Fruit fly (Drosophila melanogaster) whole organism, wandering third instar larva: Measurements from ENCODE around the gene CG3942.

Source experiments
- Abd-B ChIP-seq: fragments of >200 bp; optimal IDR thresholded peaks from 2 replicates; lab custom pipeline; 2017; ENCODE audit warnings: missing biosample characterization, missing genetic modification characterization
- CG32264 ChIP-seq: fragments of 200-800 bp; sonication (Bioruptor generic); optimal IDR thresholded peaks from 2 replicates; lab custom pipeline; 2016; ENCODE audit warnings: missing biosample characterization, missing genetic modification characterization
- CG9705 ChIP-seq: fragments of 200-800 bp; sonication (Bioruptor generic); optimal IDR thresholded peaks from 2 replicates; lab custom pipeline; 2018; ENCODE audit warnings: missing biosample characterization, mild to moderate bottlenecking, missing genetic modification characterization
- CrebA ChIP-seq: fragments of 200-800 bp; sonication (Bioruptor generic); optimal IDR thresholded peaks from 2 replicates; lab custom pipeline; 2016; ENCODE audit warnings: missing biosample characterization, mild to moderate bottlenecking, missing genetic modification characterization, borderline replicate concordance
- Dfd ChIP-seq: fragments of >200 bp; optimal IDR thresholded peaks from 2 replicates; lab custom pipeline; 2017; ENCODE audit warnings: missing biosample characterization, missing genetic modification characterization
- GATAd ChIP-seq: sonication (Bioruptor generic); optimal IDR thresholded peaks from 2 replicates; lab custom pipeline; 2016; ENCODE audit warnings: missing biosample characterization, missing genetic modification characterization
- Hnf4 ChIP-seq: fragments of 200-800 bp; sonication (Bioruptor generic); optimal IDR thresholded peaks from 2 replicates; lab custom pipeline; 2016; ENCODE audit warnings: missing biosample characterization, mild to moderate bottlenecking, missing genetic modification characterization
- Hr78 ChIP-seq: fragments of >200 bp; optimal IDR thresholded peaks from 2 replicates; lab custom pipeline; 2017; ENCODE audit warnings: missing biosample characterization, missing genetic modification characterization
- Jra ChIP-seq: sonication (Bioruptor generic); optimal IDR thresholded peaks from 2 replicates; lab custom pipeline; 2016; ENCODE audit warnings: missing biosample characterization, missing genetic modification characterization
- Mio ChIP-seq: sonication (Bioruptor generic); optimal IDR thresholded peaks from 2 replicates; lab custom pipeline; 2016; ENCODE audit warnings: missing biosample characterization, missing genetic modification characterization
- Myc ChIP-seq: fragments of >200 bp; optimal IDR thresholded peaks from 2 replicates; lab custom pipeline; 2017
- N ChIP-seq: fragments of >200 bp; optimal IDR thresholded peaks from 2 replicates; lab custom pipeline; 2018; ENCODE audit warnings: missing biosample characterization, missing external identifiers, missing genetic modification characterization
- OdsH ChIP-seq: fragments of 200-800 bp; sonication (Bioruptor generic); optimal IDR thresholded peaks from 2 replicates; lab custom pipeline; 2016; ENCODE audit warnings: missing biosample characterization, mild to moderate bottlenecking, missing genetic modification characterization
- Sp1 ChIP-seq: fragments of 200-800 bp; sonication (Bioruptor generic); optimal IDR thresholded peaks from 3 replicates; lab custom pipeline; 2019; ENCODE audit warnings: missing biosample characterization, mild to moderate bottlenecking, missing genetic modification characterization, moderate library complexity
- Vsx2 ChIP-seq: fragments of 200-300, 225-300 bp; sonication (Bioruptor generic); optimal IDR thresholded peaks from 2 replicates; lab custom pipeline; 2018; ENCODE audit warnings: missing biosample characterization, missing genetic modification characterization; ENCODE audit not compliant: partially characterized antibody
- br ChIP-seq: fragments of 200-800 bp; sonication (Bioruptor generic); optimal IDR thresholded peaks from 2 replicates; lab custom pipeline; 2016; ENCODE audit warnings: missing biosample characterization, missing genetic modification characterization
- brk ChIP-seq: fragments of 200-800 bp; sonication (Bioruptor generic); optimal IDR thresholded peaks from 2 replicates; lab custom pipeline; 2016; ENCODE audit warnings: missing biosample characterization, mild to moderate bottlenecking, missing genetic modification characterization
- dl ChIP-seq, 2 experiments: fragments of 175-275, 200-275 bp in 1 of 2; fragments of 200-275 bp in 1 of 2; sonication (Bioruptor generic); optimal IDR thresholded peaks; lab custom pipeline; 2018; ENCODE audit warnings: mild to moderate bottlenecking in 2 of 2, missing biosample characterization in 2 of 2, missing genetic modification characterization in 2 of 2, moderate library complexity in 2 of 2; ENCODE audit not compliant: partially characterized antibody in 2 of 2, insufficient read depth in 1 of 2
- dmrt93B ChIP-seq: fragments of 200-800 bp; sonication (Bioruptor generic); optimal IDR thresholded peaks from 2 replicates; lab custom pipeline; 2018; ENCODE audit warnings: missing biosample characterization, mild to moderate bottlenecking, missing genetic modification characterization
- dsf ChIP-seq: sonication (Bioruptor generic); optimal IDR thresholded peaks from 2 replicates; lab custom pipeline; 2016; ENCODE audit warnings: missing biosample characterization, missing genetic modification characterization, borderline replicate concordance
- ey ChIP-seq: fragments of 200-800 bp; sonication (Bioruptor generic); optimal IDR thresholded peaks from 2 replicates; lab custom pipeline; 2016; ENCODE audit warnings: missing biosample characterization, missing genetic modification characterization
- foxo ChIP-seq, 2 experiments: fragments of 200-800 bp; sonication (Bioruptor generic); optimal IDR thresholded peaks; 2 replicates in 1 of 2; 3 replicates in 1 of 2; lab custom pipeline; 2016 to 2017; ENCODE audit warnings: missing biosample characterization in 2 of 2, missing genetic modification characterization in 2 of 2
- fru ChIP-seq: fragments of 200-800 bp; sonication (Bioruptor generic); optimal IDR thresholded peaks from 3 replicates; lab custom pipeline; 2016; ENCODE audit warnings: missing biosample characterization, mild to moderate bottlenecking, missing genetic modification characterization
- h ChIP-seq: fragments of 200-800 bp; sonication (Bioruptor generic); optimal IDR thresholded peaks from 3 replicates; lab custom pipeline; 2016; ENCODE audit warnings: missing biosample characterization, mild to moderate bottlenecking, missing genetic modification characterization
- jim ChIP-seq: fragments of 175-275, 200-325 bp; sonication (Bioruptor generic); optimal IDR thresholded peaks from 2 replicates; lab custom pipeline; 2016; ENCODE audit warnings: missing biosample characterization, mild to moderate bottlenecking, missing genetic modification characterization
- lola ChIP-seq: fragments of >200 bp; optimal IDR thresholded peaks from 2 replicates; lab custom pipeline; 2017; ENCODE audit warnings: missing biosample characterization, missing genetic modification characterization
- psq ChIP-seq: fragments of 200-800 bp; sonication (Bioruptor generic); optimal IDR thresholded peaks from 3 replicates; lab custom pipeline; 2017; ENCODE audit warnings: missing biosample characterization, mild to moderate bottlenecking, missing genetic modification characterization, moderate library complexity
- rgr ChIP-seq: fragments of 200-800 bp; sonication (Bioruptor generic); optimal IDR thresholded peaks from 3 replicates; lab custom pipeline; 2016; ENCODE audit warnings: missing biosample characterization, mild to moderate bottlenecking, missing genetic modification characterization
- sage ChIP-seq: fragments of 200-800 bp; sonication (Bioruptor generic); optimal IDR thresholded peaks from 2 replicates; lab custom pipeline; 2016; ENCODE audit warnings: missing biosample characterization, mild to moderate bottlenecking, missing genetic modification characterization
- sv ChIP-seq: fragments of 200-800 bp; sonication (Bioruptor generic); optimal IDR thresholded peaks from 3 replicates; lab custom pipeline; 2016; ENCODE audit warnings: missing biosample characterization, missing genetic modification characterization
- tai ChIP-seq: sonication (Bioruptor generic); optimal IDR thresholded peaks from 2 replicates; lab custom pipeline; 2016; ENCODE audit warnings: missing biosample characterization, missing genetic modification characterization
- usp ChIP-seq: fragments of >200 bp; optimal IDR thresholded peaks from 2 replicates; lab custom pipeline; 2017; ENCODE audit warnings: missing biosample characterization, missing genetic modification characterization
- woc ChIP-seq: sonication (Bioruptor generic); optimal IDR thresholded peaks from 2 replicates; lab custom pipeline; 2016; ENCODE audit warnings: missing biosample characterization, mild to moderate bottlenecking, missing genetic modification characterization

The CG3942 gene

DNA sequence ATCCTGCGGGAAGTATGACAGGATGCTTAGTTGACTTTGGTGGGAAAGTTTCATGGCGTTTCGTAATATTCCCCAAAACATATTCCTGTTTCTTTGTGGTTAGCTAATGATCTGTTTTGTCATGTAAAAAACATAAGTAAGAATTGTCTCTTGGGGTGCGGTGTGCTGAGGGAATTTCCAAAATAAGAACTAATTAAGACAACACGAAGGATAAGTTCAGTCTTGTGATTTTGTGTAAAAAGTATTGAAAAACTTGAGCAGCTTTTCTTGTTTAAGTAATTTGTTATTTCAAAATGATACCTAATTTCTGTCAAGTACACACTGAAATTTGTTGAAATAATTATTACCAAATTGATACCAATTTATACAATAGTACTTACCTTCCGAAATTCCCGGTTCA is at the start of gene CG3942:
TSS of gene CG3942 (plus strand) at position 301 of the 400 bp plus-strand sequence.
- TF ChIP-seq rgr (GFP tag; lab: Kevin White, UChicago): no peak
- TF ChIP-seq psq: no peak
- TF ChIP-seq N (GFP tag; lab: Kevin White, UChicago): no peak
- no peak for TF ChIP-seq tai (GFP tag; lab: Kevin White, UChicago)
- no peak for TF ChIP-seq Abd-B
- no peak for TF ChIP-seq br
- no peak for TF ChIP-seq sv (GFP tag; lab: Kevin White, UChicago)
- no peak for TF ChIP-seq Myc (lab: Kevin White, UChicago)
- no peak for TF ChIP-seq lola (GFP tag; lab: Kevin White, UChicago)
- TF ChIP-seq OdsH (GFP tag; lab: Kevin White, UChicago): no peak
- TF ChIP-seq dmrt93B (GFP tag; lab: Kevin White, UChicago): no peak
- TF ChIP-seq CrebA (GFP tag; lab: Kevin White, UChicago): no peak
- TF ChIP-seq fru (GFP tag; lab: Kevin White, UChicago): no peak
- no peak for TF ChIP-seq dl (GFP tag; optimal IDR thresholded peaks at IDR 0.05; lab: Kevin White, UChicago; ENCODE audit: insufficient read depth in 1 of 2, partially characterized antibody in 2 of 2)
- TF ChIP-seq CG9705 (GFP tag; lab: Kevin White, UChicago): no peak
- no peak for TF ChIP-seq Dfd (GFP tag; lab: Kevin White, UChicago)
- TF ChIP-seq Sp1 (GFP tag; lab: Kevin White, UChicago): no peak
- TF ChIP-seq foxo (GFP tag; optimal IDR thresholded peaks at IDR 0.05; lab: Kevin White, UChicago): no peak
- TF ChIP-seq Vsx2: no peak
- TF ChIP-seq, all 38 proteins: peak for 0

DNA sequence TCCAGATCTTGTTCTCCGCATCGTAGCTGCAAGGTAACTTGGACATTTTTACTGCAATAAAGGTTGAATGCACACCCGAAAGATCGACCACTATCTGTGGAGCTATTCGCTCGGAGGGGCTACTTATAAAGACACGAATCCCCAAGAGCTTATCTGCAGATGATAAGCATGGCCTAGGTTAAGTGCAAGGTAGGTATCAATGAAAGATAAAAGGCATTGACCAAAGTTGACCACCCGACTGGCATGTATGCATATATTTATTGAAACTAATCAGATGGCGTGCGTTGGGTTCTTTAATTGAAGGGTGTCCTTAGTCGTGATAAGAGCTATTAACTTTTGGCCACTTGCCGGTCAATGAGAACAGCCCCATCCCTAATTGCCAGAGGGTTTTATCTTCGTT is 43.7 kb upstream of the CG3942 start, which contains the start of gene CG4830:
TSS of gene CG4830 (minus strand) at position 101 of the 400 bp plus-strand sequence.
- TF ChIP-seq Jra (GFP tag; lab: Kevin White, UChicago): no peak
- no peak for TF ChIP-seq CG32264 (GFP tag; lab: Kevin White, UChicago)
- no peak for TF ChIP-seq foxo (GFP tag; optimal IDR thresholded peaks at IDR 0.05; lab: Kevin White, UChicago)
- TF ChIP-seq, all 38 proteins: peak for 0

DNA sequence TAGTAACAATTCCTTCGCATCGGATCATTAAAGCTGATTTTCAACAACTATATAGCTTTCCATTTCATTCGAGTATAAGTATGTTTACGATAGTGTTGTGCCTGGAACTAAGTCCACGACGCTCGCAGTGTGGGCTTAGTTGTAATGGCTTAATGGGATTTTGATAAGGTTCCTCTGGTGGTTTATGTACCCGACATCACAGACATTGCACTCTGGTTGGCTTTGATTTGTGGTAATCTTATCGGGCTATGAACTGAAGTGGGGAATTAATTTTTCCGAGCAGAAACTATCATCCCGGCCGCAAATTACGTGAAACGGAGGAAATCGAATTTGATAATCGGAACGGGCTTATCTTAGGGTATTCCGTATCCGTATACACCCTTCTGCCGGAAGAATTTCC is 42.4 kb upstream of the CG3942 start:
- TF ChIP-seq CG9705 (GFP tag; lab: Kevin White, UChicago) (no peak), woc (GFP tag; lab: Kevin White, UChicago) (no peak), Hnf4 (GFP tag; lab: Kevin White, UChicago) (no peak), dsf (GFP tag; lab: Kevin White, UChicago) (no peak), Mio (no peak), foxo (GFP tag; optimal IDR thresholded peaks at IDR 0.05; lab: Kevin White, UChicago) (no peak), Abd-B (no peak), dl (GFP tag; optimal IDR thresholded peaks at IDR 0.05; lab: Kevin White, UChicago; ENCODE audit: insufficient read depth in 1 of 2, partially characterized antibody in 2 of 2) (no peak), Vsx2 (no peak), sage (no peak), rgr (GFP tag; lab: Kevin White, UChicago) (no peak), Sp1 (GFP tag; lab: Kevin White, UChicago) (no peak), brk (GFP tag; lab: Kevin White, UChicago) (no peak), usp (GFP tag; lab: Kevin White, UChicago) (no peak), sv (GFP tag; lab: Kevin White, UChicago) (no peak), ey (GFP tag; lab: Kevin White, UChicago) (no peak), h (GFP tag; lab: Kevin White, UChicago) (no peak)
- TF ChIP-seq, all 38 proteins: peak for 0

DNA sequence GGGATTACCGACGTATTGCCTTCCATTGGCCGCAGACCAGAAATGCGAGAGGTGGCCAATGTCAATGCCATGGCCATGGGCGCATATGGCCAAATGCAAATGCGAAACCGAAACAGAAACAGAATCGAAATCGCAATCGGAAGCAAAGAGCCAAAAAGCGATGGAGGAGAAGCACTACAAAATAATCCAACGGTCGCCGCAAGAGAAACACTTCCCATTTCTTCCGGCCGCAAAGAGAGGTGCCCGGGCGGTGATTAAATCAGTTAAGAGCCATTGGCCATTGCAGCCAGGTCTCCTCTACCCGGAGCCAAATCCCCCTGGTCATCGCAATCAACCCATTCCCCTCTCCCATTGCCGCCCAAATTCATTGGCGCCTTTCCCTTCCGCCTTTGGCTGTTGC is 39.8 kb upstream of the CG3942 start, which contains the start of gene CG14742:
TSS of gene CG14742 (plus strand) at position 301 of the 400 bp plus-strand sequence.
- TF ChIP-seq jim (GFP tag; lab: Kevin White, UChicago) (no peak), Vsx2 (no peak), Myc (lab: Kevin White, UChicago) (no peak), br (no peak), CG32264 (GFP tag; lab: Kevin White, UChicago) (no peak), rgr (GFP tag; lab: Kevin White, UChicago) (no peak), sage (no peak), Hr78 (no peak), N (GFP tag; lab: Kevin White, UChicago) (no peak), GATAd (GFP tag; lab: Kevin White, UChicago) (no peak)
- TF ChIP-seq, all 38 proteins: peak for 0
